Worm (Caenorhabditis elegans) whole organism, early embryonic: Measurements from ENCODE around the gene W07A12.4.

Experiments
- B0310.2 ChIP-seq: sonication (generic microtip); optimal IDR thresholded peaks from 2 replicates; lab custom pipeline; 2016; ENCODE audit warnings: mild to moderate bottlenecking, missing genetic modification characterization, missing compliant biosample characterization
- F13C5.2 ChIP-seq: sonication (generic microtip); optimal IDR thresholded peaks from 2 replicates; lab custom pipeline; 2017; ENCODE audit warnings: mild to moderate bottlenecking, missing genetic modification characterization, inconsistent platforms, missing compliant biosample characterization
- ama-1 ChIP-seq: fragments of 150-350 bp; optimal IDR thresholded peaks from 2 replicates; lab custom pipeline; 2014
- ceh-36 ChIP-seq: sonication (generic microtip); optimal IDR thresholded peaks from 2 replicates; lab custom pipeline; 2016; ENCODE audit warnings: missing genetic modification characterization, inconsistent platforms, missing compliant biosample characterization
- hmbx-1 ChIP-seq: sonication (generic microtip); optimal IDR thresholded peaks from 2 replicates; lab custom pipeline; 2016; ENCODE audit warnings: mild to moderate bottlenecking, missing genetic modification characterization, missing compliant biosample characterization
- hmg-4 ChIP-seq: fragments of 200-800 bp; sonication (Bioruptor generic); optimal IDR thresholded peaks from 2 replicates; lab custom pipeline; 2018; ENCODE audit warnings: mild to moderate bottlenecking, missing genetic modification characterization, missing compliant biosample characterization
- pes-1 ChIP-seq: fragments of 200-800 bp; sonication (Bioruptor generic); IDR thresholded peaks from 2 replicates; pipeline ENCODE4 v1.3.6; 2022; ENCODE audit warnings: missing genetic modification reagents, missing genetic modification characterization, missing compliant biosample characterization
- scrt-1 ChIP-seq: fragments of 200-800 bp; sonication (Bioruptor generic); IDR thresholded peaks from 2 replicates; pipeline ENCODE4 v1.3.6; 2022; ENCODE audit warnings: missing genetic modification characterization, missing compliant biosample characterization
- sea-1 ChIP-seq: fragments of 200-800 bp; sonication (Bioruptor generic); conservative IDR thresholded peaks from 2 replicates; pipeline ENCODE4 v1.3.6; 2022; ENCODE audit warnings: missing genetic modification characterization, missing compliant biosample characterization
- tbx-37 ChIP-seq: fragments of 200-800 bp; sonication (Bioruptor generic); conservative IDR thresholded peaks from 2 replicates; pipeline ENCODE4 v1.3.6; 2022; ENCODE audit warnings: missing genetic modification reagents, missing genetic modification characterization, missing compliant biosample characterization

DNA sequence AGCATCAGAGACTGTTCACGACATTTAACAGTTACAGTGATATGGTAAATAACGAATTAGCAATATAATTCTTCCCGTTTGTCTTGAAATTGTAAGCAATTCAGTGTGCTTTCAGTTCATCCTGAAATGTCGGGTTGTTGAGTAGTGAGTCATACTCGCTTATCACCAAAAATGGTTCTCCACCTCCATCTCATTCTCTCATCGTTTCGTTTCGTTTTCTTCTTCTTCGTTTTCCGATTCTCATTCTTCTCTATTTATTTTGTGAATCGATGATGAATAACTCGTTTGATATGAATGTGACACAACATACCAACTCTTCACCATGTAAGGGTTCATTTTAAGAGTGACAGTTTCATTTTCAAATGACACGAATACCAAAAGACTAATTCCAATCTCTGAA is 29.7 kb upstream of the W07A12.4 start:
- TF ChIP-seq tbx-37 (GFP tag; lab: Robert Waterston, UW) (no peak), ama-1 (lab: Kevin White, UChicago) (no peak), hmg-4 (no peak), pes-1 (no peak), B0310.2 (tag; lab: Kevin White, UChicago) (no peak), ceh-36 (tag; lab: Kevin White, UChicago) (no peak), hmbx-1 (tag; lab: Kevin White, UChicago) (no peak), sea-1 (GFP tag; lab: Robert Waterston, UW) (no peak), F13C5.2 (tag; lab: Kevin White, UChicago) (no peak), scrt-1 (no peak)
